Worm (Caenorhabditis elegans) whole organism, young adult: ENCODE data around the gene C15H11.1.

Experiments
- Y79H2A.3 ChIP-seq: fragments of 200-800 bp; sonication (Bioruptor generic); conservative IDR thresholded peaks from 2 replicates; pipeline ENCODE4 v1.3.6; 2022; ENCODE audit warnings: missing genetic modification reagents, missing genetic modification characterization, missing compliant biosample characterization
- aptf-2 ChIP-seq: fragments of 200-800 bp; sonication (Bioruptor generic); conservative IDR thresholded peaks from 2 replicates; pipeline ENCODE4 v1.3.6; 2022; ENCODE audit warnings: missing genetic modification reagents, missing genetic modification characterization, missing compliant biosample characterization
- die-1 ChIP-seq: sonication (generic microtip); optimal IDR thresholded peaks from 2 replicates; lab custom pipeline; 2016; ENCODE audit warnings: missing genotype, mild to moderate bottlenecking, missing genetic modification characterization, missing compliant biosample characterization
- lsy-27 ChIP-seq: sonication (generic microtip); optimal IDR thresholded peaks from 2 replicates; lab custom pipeline; 2017; ENCODE audit warnings: missing genetic modification characterization, mild to moderate bottlenecking, missing compliant biosample characterization, antibody characterized with exemption, missing genotype, borderline replicate concordance; ENCODE audit not compliant: insufficient read depth
- nfya-1 ChIP-seq: sonication (generic microtip); optimal IDR thresholded peaks from 2 replicates; lab custom pipeline; 2017; ENCODE audit warnings: antibody characterized with exemption, missing compliant biosample characterization, missing genetic modification characterization, borderline replicate concordance; ENCODE audit not compliant: insufficient read depth
- rpc-1 ChIP-seq, 2 experiments: fragments of 150-350 bp in 1 of 2; sonication (generic microtip) in 1 of 2; optimal IDR thresholded peaks; 2 replicates each; lab custom pipeline; 2014 to 2018; ENCODE audit warnings: missing biosample characterization in 1 of 2, missing genetic modification characterization in 1 of 2, missing genetic modification reagents in 1 of 2, missing genotype in 1 of 2
- snpc-1.1 ChIP-seq: sonication (generic microtip); optimal IDR thresholded peaks from 2 replicates; lab custom pipeline; 2017; ENCODE audit warnings: missing genetic modification characterization, mild to moderate bottlenecking, missing compliant biosample characterization, antibody characterized with exemption, moderate library complexity, missing genotype, missing genetic modification reagents; ENCODE audit not compliant: insufficient read depth

DNA sequence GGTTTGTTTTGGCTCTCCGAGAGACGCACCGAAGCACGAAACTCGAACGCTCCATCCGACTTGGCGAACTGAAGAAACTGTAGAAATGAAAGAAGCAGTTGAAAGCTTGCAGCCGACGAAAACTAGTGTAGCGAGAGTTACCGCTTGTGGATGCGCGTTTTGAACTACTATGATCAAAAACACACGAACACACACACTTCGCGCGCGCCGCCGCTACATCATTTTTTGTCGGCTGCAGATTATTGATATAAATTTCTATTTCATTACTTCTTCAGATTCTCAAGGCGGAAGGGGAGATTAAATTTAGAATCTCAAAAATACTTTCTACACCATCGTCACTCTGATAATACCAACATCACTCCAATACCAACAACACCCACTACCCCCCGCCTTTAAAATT is 31.6 kb upstream of the C15H11.1 start:
- no peak for TF ChIP-seq die-1 (tag; lab: Kevin White, UChicago)
- TF ChIP-seq Y79H2A.3, result no peak
- TF ChIP-seq snpc-1.1 (tag; lab: Kevin White, UChicago), result no peak
- no peak for TF ChIP-seq nfya-1 (tag; lab: Kevin White, UChicago)
- TF ChIP-seq rpc-1 (optimal IDR thresholded peaks at IDR 0.05; lab: Kevin White, UChicago), result no peak
- TF ChIP-seq rpc-1 (tag; optimal IDR thresholded peaks at IDR 0.05; lab: Kevin White, UChicago), result no peak
- TF ChIP-seq lsy-27 (tag; lab: Kevin White, UChicago), result no peak
- TF ChIP-seq aptf-2, result no peak
